Fruit fly (Drosophila melanogaster) whole organism, embryonic: ENCODE data around the gene CG31388.

Experiments used
- ATbp ChIP-seq: fragments of 200-800 bp; sonication (Bioruptor generic); optimal IDR thresholded peaks from 2 replicates; lab custom pipeline; 2017; ENCODE audit warnings: missing biosample characterization, mild to moderate bottlenecking, missing genetic modification characterization, missing genetic modification reagents
- Atf6 ChIP-seq: fragments of 200-800 bp; sonication (Bioruptor generic); IDR thresholded peaks from 2 replicates; pipeline ENCODE4 v1.3.6; 2022; ENCODE audit warnings: missing biosample characterization, missing genetic modification characterization
- CG10274 ChIP-seq: fragments of 200-800 bp; sonication (Bioruptor generic); optimal IDR thresholded peaks from 3 replicates; lab custom pipeline; 2017; ENCODE audit warnings: missing biosample characterization, mild to moderate bottlenecking, missing genetic modification characterization
- CG10979 ChIP-seq: fragments of 200-800 bp; sonication (Bioruptor generic); optimal IDR thresholded peaks from 2 replicates; lab custom pipeline; 2018; ENCODE audit warnings: missing biosample characterization, mild to moderate bottlenecking, missing genetic modification characterization, moderate library complexity
- CG11695 ChIP-seq: fragments of 200-800 bp; sonication (Bioruptor generic); IDR thresholded peaks from 3 replicates; pipeline ENCODE4 v1.3.6; 2022; ENCODE audit warnings: missing biosample characterization, missing genetic modification characterization
- CG12219 ChIP-seq: fragments of 200-800 bp; sonication (Bioruptor generic); optimal IDR thresholded peaks from 3 replicates; lab custom pipeline; 2018; ENCODE audit warnings: missing biosample characterization, mild to moderate bottlenecking, missing genetic modification characterization
- CG12299 ChIP-seq: fragments of 200-800 bp; sonication (Bioruptor generic); optimal IDR thresholded peaks from 2 replicates; lab custom pipeline; 2018; ENCODE audit warnings: missing biosample characterization, mild to moderate bottlenecking, missing genetic modification characterization
- CG13123 ChIP-seq: fragments of 200-800 bp; sonication (Bioruptor generic); optimal IDR thresholded peaks from 2 replicates; lab custom pipeline; 2016; ENCODE audit warnings: missing biosample characterization, missing genetic modification characterization
- CG13775 ChIP-seq: fragments of 200-800 bp; sonication (Bioruptor generic); optimal IDR thresholded peaks from 3 replicates; lab custom pipeline; 2017; ENCODE audit warnings: missing biosample characterization, mild to moderate bottlenecking, missing genetic modification characterization
- CG1529 ChIP-seq: fragments of 200-800 bp; sonication (Bioruptor generic); optimal IDR thresholded peaks from 3 replicates; lab custom pipeline; 2018; ENCODE audit warnings: missing biosample characterization, missing genetic modification characterization
- CG15601 ChIP-seq: fragments of 200-800 bp; sonication (Bioruptor generic); optimal IDR thresholded peaks from 3 replicates; lab custom pipeline; 2019; ENCODE audit warnings: missing biosample characterization, mild to moderate bottlenecking, missing genetic modification characterization, moderate library complexity
- CG17568 ChIP-seq: fragments of 200-800 bp; sonication (Bioruptor generic); optimal IDR thresholded peaks from 2 replicates; lab custom pipeline; 2018; ENCODE audit warnings: missing biosample characterization, mild to moderate bottlenecking, missing genetic modification characterization, moderate library complexity
- CG18262 ChIP-seq: fragments of 200-800 bp; optimal IDR thresholded peaks from 3 replicates; lab custom pipeline; 2019; ENCODE audit warnings: missing biosample characterization, mild to moderate bottlenecking, missing genetic modification characterization, moderate library complexity
- CG30431 ChIP-seq: fragments of 200-800 bp; sonication (Bioruptor generic); optimal IDR thresholded peaks from 2 replicates; lab custom pipeline; 2017; ENCODE audit warnings: missing biosample characterization, missing genetic modification characterization
- CG31365 ChIP-seq: fragments of 200-800 bp; sonication (Bioruptor generic); optimal IDR thresholded peaks from 2 replicates; lab custom pipeline; 2018; ENCODE audit warnings: missing biosample characterization, mild to moderate bottlenecking, missing genetic modification characterization
- CG31388 ChIP-seq: fragments of 200-800 bp; sonication (Bioruptor generic); optimal IDR thresholded peaks from 2 replicates; lab custom pipeline; 2016; ENCODE audit warnings: missing biosample characterization, missing genetic modification characterization
- CG32772 ChIP-seq: fragments of 200-800 bp; sonication (Bioruptor generic); IDR thresholded peaks from 2 replicates; pipeline ENCODE4 v1.3.6; 2022; ENCODE audit warnings: missing biosample characterization, missing genetic modification characterization
- CG4328 ChIP-seq: fragments of 200-800 bp; sonication (Bioruptor generic); optimal IDR thresholded peaks from 3 replicates; lab custom pipeline; 2017; ENCODE audit warnings: missing biosample characterization, missing genetic modification reagents, missing genetic modification characterization
- CG4360 ChIP-seq: fragments of 200-800 bp; sonication (Bioruptor generic); IDR thresholded peaks from 2 replicates; pipeline ENCODE4 v1.3.6; 2022; ENCODE audit warnings: missing biosample characterization, missing genetic modification characterization
- CG6813 ChIP-seq: fragments of 200-800 bp; sonication (Bioruptor generic); optimal IDR thresholded peaks from 2 replicates; lab custom pipeline; 2017; ENCODE audit warnings: missing biosample characterization, missing genetic modification characterization, mild to moderate bottlenecking, moderate library complexity, missing genetic modification reagents
- CG7271 ChIP-seq: fragments of 200-800 bp; sonication (Bioruptor generic); optimal IDR thresholded peaks from 2 replicates; lab custom pipeline; 2018; ENCODE audit warnings: missing biosample characterization, mild to moderate bottlenecking, missing genetic modification characterization, moderate library complexity
- CG7556 ChIP-seq: fragments of 200-800 bp; sonication (Bioruptor generic); optimal IDR thresholded peaks from 2 replicates; lab custom pipeline; 2017; ENCODE audit warnings: missing biosample characterization, mild to moderate bottlenecking, missing genetic modification characterization
- CG9727 ChIP-seq: fragments of 200-800 bp; sonication (Bioruptor generic); optimal IDR thresholded peaks from 3 replicates; lab custom pipeline; 2017; ENCODE audit warnings: missing biosample characterization, mild to moderate bottlenecking, missing genetic modification characterization
- Gsc ChIP-seq: fragments of 200-800 bp; sonication (Bioruptor generic); IDR thresholded peaks from 2 replicates; pipeline ENCODE4 v1.3.6; 2022; ENCODE audit warnings: missing biosample characterization, missing genetic modification characterization
- Hmr ChIP-seq: fragments of 200-800 bp; sonication (Bioruptor generic); optimal IDR thresholded peaks from 3 replicates; lab custom pipeline; 2017; ENCODE audit warnings: mild to moderate bottlenecking, missing biosample characterization, missing genetic modification reagents, missing genetic modification characterization
- Meics ChIP-seq: fragments of 200-800 bp; sonication (Bioruptor generic); optimal IDR thresholded peaks from 2 replicates; lab custom pipeline; 2017; ENCODE audit warnings: missing biosample characterization, mild to moderate bottlenecking, missing genetic modification characterization
- Stat92E ChIP-seq, 3 experiments: fragments of >200 bp in 2 of 3; fragments of 200-800 bp in 1 of 3; sonication (Bioruptor generic) in 1 of 3; optimal IDR thresholded peaks; 2 replicates each; lab custom pipeline; 2017 to 2019; ENCODE audit warnings: missing biosample characterization in 3 of 3, missing genetic modification characterization in 3 of 3, mild to moderate bottlenecking in 1 of 3, moderate library complexity in 1 of 3
- Xbp1 ChIP-seq: fragments of 200-800 bp; sonication (Bioruptor generic); optimal IDR thresholded peaks from 3 replicates; lab custom pipeline; 2016; ENCODE audit warnings: missing biosample characterization, mild to moderate bottlenecking, missing genetic modification characterization
- abd-A ChIP-seq: fragments of 200-800 bp; sonication (Bioruptor generic); optimal IDR thresholded peaks from 3 replicates; lab custom pipeline; 2019; ENCODE audit warnings: missing biosample characterization, mild to moderate bottlenecking, missing genetic modification characterization, moderate library complexity
- bigmax ChIP-seq: fragments of 200-800 bp; sonication (Bioruptor generic); optimal IDR thresholded peaks from 2 replicates; lab custom pipeline; 2018; ENCODE audit warnings: missing biosample characterization, mild to moderate bottlenecking, missing genetic modification characterization
- corto ChIP-seq: fragments of 200-800 bp; sonication (Bioruptor generic); optimal IDR thresholded peaks from 2 replicates; lab custom pipeline; 2016; ENCODE audit warnings: missing biosample characterization, mild to moderate bottlenecking, missing genetic modification characterization, moderate library complexity
- crp ChIP-seq, 2 experiments: fragments of 200-800 bp; sonication (Bioruptor generic); optimal IDR thresholded peaks; 2 replicates in 1 of 2; 3 replicates in 1 of 2; lab custom pipeline; 2017; ENCODE audit warnings: missing biosample characterization in 2 of 2, missing genetic modification characterization in 2 of 2, mild to moderate bottlenecking in 1 of 2, moderate library complexity in 1 of 2
- dysf ChIP-seq: fragments of 200-800 bp; sonication (Bioruptor generic); IDR thresholded peaks from 3 replicates; pipeline ENCODE4 v1.3.6; 2022; ENCODE audit warnings: missing biosample characterization, missing genetic modification characterization
- exex ChIP-seq: fragments of 200-800 bp; sonication (Bioruptor generic); optimal IDR thresholded peaks from 4 replicates; lab custom pipeline; 2018; ENCODE audit warnings: missing biosample characterization, mild to moderate bottlenecking, missing genetic modification characterization, moderate library complexity
- eyg ChIP-seq: fragments of 200-800 bp; sonication (Bioruptor generic); optimal IDR thresholded peaks from 3 replicates; lab custom pipeline; 2016; ENCODE audit warnings: missing biosample characterization, missing genetic modification characterization
- fru ChIP-seq: fragments of >200 bp; optimal IDR thresholded peaks from 2 replicates; lab custom pipeline; 2017
- hkb ChIP-seq, 2 experiments: fragments of 200-800 bp in 1 of 2; fragments of >200 bp in 1 of 2; sonication (Bioruptor generic) in 1 of 2; IDR thresholded peaks in 1 of 2; optimal IDR thresholded peaks in 1 of 2; 2 replicates each; pipeline versions ENCODE4 v1.3.6 to Lab custom; 2017 to 2022; ENCODE audit warnings: missing biosample characterization in 1 of 2, missing genetic modification characterization in 1 of 2
- ind ChIP-seq: fragments of 200-800 bp; sonication (Bioruptor generic); optimal IDR thresholded peaks from 3 replicates; lab custom pipeline; 2016; ENCODE audit warnings: missing biosample characterization, missing genetic modification characterization
- insv ChIP-seq, 2 experiments: fragments of 200-800 bp; sonication (Bioruptor generic); optimal IDR thresholded peaks; 3 replicates each; lab custom pipeline; 2016 to 2018; ENCODE audit warnings: missing biosample characterization in 2 of 2, missing genetic modification characterization in 2 of 2
- lov ChIP-seq, 2 experiments: fragments of 200-800 bp in 1 of 2; fragments of >200 bp in 1 of 2; sonication (Bioruptor generic) in 1 of 2; IDR thresholded peaks in 1 of 2; optimal IDR thresholded peaks in 1 of 2; 2 replicates in 1 of 2; 3 replicates in 1 of 2; pipeline versions ENCODE4 v1.3.6 to Lab custom; 2017 to 2022; ENCODE audit warnings: missing biosample characterization in 1 of 2, missing genetic modification characterization in 1 of 2
- oc ChIP-seq: fragments of 200-800 bp; sonication (Bioruptor generic); optimal IDR thresholded peaks from 2 replicates; lab custom pipeline; 2018; ENCODE audit warnings: missing biosample characterization, mild to moderate bottlenecking, missing genetic modification characterization, moderate library complexity
- onecut ChIP-seq: fragments of 200-800 bp; sonication (Bioruptor generic); IDR thresholded peaks from 2 replicates; pipeline ENCODE4 v1.3.6; 2022; ENCODE audit warnings: missing biosample characterization, missing genetic modification characterization
- otp ChIP-seq: fragments of 200-800 bp; sonication (Bioruptor generic); IDR thresholded peaks from 3 replicates; pipeline ENCODE4, ENCODE4 v1.3.6; 2022; ENCODE audit warnings: missing biosample characterization, missing genetic modification characterization
- pzg ChIP-seq: fragments of 200-800 bp; sonication (Bioruptor generic); optimal IDR thresholded peaks from 3 replicates; lab custom pipeline; 2018; ENCODE audit warnings: missing biosample characterization, mild to moderate bottlenecking, missing genetic modification characterization, moderate library complexity
- ro ChIP-seq: fragments of 200-800 bp; sonication (Bioruptor generic); IDR thresholded peaks from 2 replicates; pipeline ENCODE4 v1.3.6; 2022; ENCODE audit warnings: missing biosample characterization, missing genetic modification characterization
- sim ChIP-seq: fragments of 200-800 bp; sonication (Bioruptor generic); IDR thresholded peaks from 2 replicates; pipeline ENCODE4 v1.3.6; 2022; ENCODE audit warnings: missing biosample characterization, missing genetic modification characterization
- slbo ChIP-seq: fragments of 200-800 bp; sonication (Bioruptor generic); IDR thresholded peaks from 2 replicates; pipeline ENCODE4 v1.3.6; 2022; ENCODE audit warnings: missing biosample characterization, missing genetic modification characterization
- stc ChIP-seq: fragments of 200-800 bp; sonication (Bioruptor generic); IDR thresholded peaks from 2 replicates; pipeline ENCODE4 v1.3.6; 2022; ENCODE audit warnings: missing biosample characterization, missing genetic modification characterization
- trem ChIP-seq: fragments of 200-800 bp; optimal IDR thresholded peaks from 3 replicates; lab custom pipeline; 2019; ENCODE audit warnings: missing biosample characterization, mild to moderate bottlenecking, missing genetic modification characterization, moderate library complexity

CG31388 gene

dm6 chr3R:11216156-11216630 is 21.4 kb upstream of the CG31388 start, which contains the start of the genes RpS25 and CG4820 (continued):
- peak; percentile 81 for TF ChIP-seq CG18262 (tag; lab: Kevin White, UChicago)
- TF ChIP-seq bigmax = peak; percentile 92
- TF ChIP-seq CG4328 (GFP tag; lab: Kevin White, UChicago) = peak; percentile 94
- TF ChIP-seq Xbp1 = peak; percentile 89
- TF ChIP-seq ATbp (GFP tag; lab: Kevin White, UChicago) = peak; percentile 87
- TF ChIP-seq CG6813 (GFP tag; lab: Kevin White, UChicago) = peak; percentile 92
- TF ChIP-seq CG10274 (GFP tag; lab: Kevin White, UChicago) = peak; percentile 88
- TF ChIP-seq trem (tag; lab: Kevin White, UChicago) = peak; percentile 95
- 0 out of 2 replicates have a peak, but pooled peaks have one; percentile 37 for TF ChIP-seq CG4360 (GFP tag; lab: Robert Waterston, UW)
- peak; percentile 62 for TF ChIP-seq CG31388
- TF ChIP-seq CG9727 (GFP tag; lab: Kevin White, UChicago) = peak; percentile 95
- peak; percentile 75 for TF ChIP-seq CG7556 (GFP tag; lab: Kevin White, UChicago)
- peak; percentile 71 for TF ChIP-seq sim (GFP tag; lab: Robert Waterston, UW)
- peak; percentile 94 for TF ChIP-seq eyg (GFP tag; lab: Kevin White, UChicago)
- no peak for TF ChIP-seq fru (lab: Kevin White, UChicago)
- peak; percentile 79 for TF ChIP-seq stc
- no peak for TF ChIP-seq corto (GFP tag; lab: Kevin White, UChicago)
- TF ChIP-seq crp (GFP tag; optimal IDR thresholded peaks at IDR 0.05; lab: Kevin White, UChicago) = peak in 1 of 2 experiments; percentile 66
- TF ChIP-seq CG12219 (GFP tag; lab: Kevin White, UChicago) = peak; percentile 90
- TF ChIP-seq CG13775 = peak; percentile 97
- peak in 1 of 3 experiments; percentile 66 for TF ChIP-seq Stat92E (GFP tag; optimal IDR thresholded peaks at IDR 0.05; lab: Kevin White, UChicago)
- TF ChIP-seq CG13123 (GFP tag; lab: Kevin White, UChicago) = peak; percentile 82
- peak; percentile 63 for TF ChIP-seq oc (tag; lab: Kevin White, UChicago)
- TF ChIP-seq ind = peak; percentile 72
- no peak for TF ChIP-seq lov (optimal IDR thresholded peaks at IDR 0.05; lab: Kevin White, UChicago)
- peak; percentile 89 for TF ChIP-seq lov (GFP tag; IDR thresholded peaks at IDR 0.05; lab: Robert Waterston, UW)
- TF ChIP-seq hkb (optimal IDR thresholded peaks at IDR 0.05; lab: Kevin White, UChicago) = peak; percentile 92
- TF ChIP-seq hkb (GFP tag; IDR thresholded peaks at IDR 0.05; lab: Robert Waterston, UW) = peak; percentile 90
- TF ChIP-seq insv (GFP tag; optimal IDR thresholded peaks at IDR 0.05; lab: Kevin White, UChicago) = peak in 1 of 2 experiments; percentile 84
- peak; percentile 83 for TF ChIP-seq CG30431 (GFP tag; lab: Kevin White, UChicago)
- TF ChIP-seq CG15601 = peak; percentile 93
- peak; percentile 89 for TF ChIP-seq Atf6 (GFP tag; lab: Robert Waterston, UW)
- peak; percentile 85 for TF ChIP-seq CG1529 (GFP tag; lab: Kevin White, UChicago)
- TF ChIP-seq ro = no peak; the same call in 1 of the 2 replicates
- TF ChIP-seq CG32772 (GFP tag; lab: Robert Waterston, UW) = peak; percentile 79
- TF ChIP-seq CG17568 (GFP tag; lab: Kevin White, UChicago) = peak; percentile 93
- TF ChIP-seq Meics (GFP tag; lab: Kevin White, UChicago) = peak; percentile 96
- TF ChIP-seq dysf = peak; percentile 86
- TF ChIP-seq abd-A (tag; lab: Kevin White, UChicago) = no peak
- peak; percentile 90 for TF ChIP-seq otp (GFP tag; lab: Robert Waterston, UW)
- TF ChIP-seq onecut (GFP tag; lab: Robert Waterston, UW) = peak; percentile 93
- TF ChIP-seq slbo (GFP tag; lab: Robert Waterston, UW) = peak; percentile 86
- TF ChIP-seq CG11695 = peak; percentile 81
- no peak for TF ChIP-seq Gsc (GFP tag; lab: Robert Waterston, UW)
- TF ChIP-seq exex = peak; percentile 69
- TF ChIP-seq CG31365 (tag; lab: Kevin White, UChicago) = peak; percentile 86
- TF ChIP-seq CG7271 (tag; lab: Kevin White, UChicago) = peak; percentile 97
- TF ChIP-seq CG12299 (tag; lab: Kevin White, UChicago) = peak; percentile 90
- peak; percentile 98 for TF ChIP-seq pzg
- peak; percentile 97 for TF ChIP-seq Hmr (GFP tag; lab: Kevin White, UChicago)
- TF ChIP-seq CG10979 (tag; lab: Kevin White, UChicago) = peak; percentile 83
